Worm (Caenorhabditis elegans) whole organism, late embryonic: ENCODE data around the gene C25E10.4.

Experiments used
- C08G9.2 ChIP-seq: sonication (generic microtip); optimal IDR thresholded peaks from 2 replicates; lab custom pipeline; 2016; ENCODE audit warnings: mild to moderate bottlenecking, missing genetic modification characterization, moderate library complexity, missing compliant biosample characterization
- F13H6.1 ChIP-seq: sonication (generic microtip); optimal IDR thresholded peaks from 2 replicates; lab custom pipeline; 2016; ENCODE audit warnings: missing genetic modification characterization, missing compliant biosample characterization
- K09A11.1 ChIP-seq: sonication (generic microtip); optimal IDR thresholded peaks from 2 replicates; lab custom pipeline; 2017; ENCODE audit warnings: antibody characterized with exemption, mild to moderate bottlenecking, missing genetic modification characterization, missing compliant biosample characterization; ENCODE audit not compliant: insufficient read depth
- T23F11.4 ChIP-seq: fragments of 200-800 bp; sonication (Bioruptor generic); optimal IDR thresholded peaks from 2 replicates; lab custom pipeline; 2018; ENCODE audit warnings: mild to moderate bottlenecking, missing genetic modification characterization, missing compliant biosample characterization
- ahr-1 ChIP-seq: sonication (generic microtip); optimal IDR thresholded peaks from 2 replicates; lab custom pipeline; 2016; ENCODE audit warnings: missing genetic modification characterization, missing compliant biosample characterization
- ceh-18 ChIP-seq: sonication (generic microtip); optimal IDR thresholded peaks from 2 replicates; lab custom pipeline; 2016; ENCODE audit warnings: missing genetic modification characterization, missing compliant biosample characterization
- ceh-2 ChIP-seq: sonication (generic microtip); optimal IDR thresholded peaks from 2 replicates; lab custom pipeline; 2016; ENCODE audit warnings: missing genotype, missing genetic modification characterization, missing compliant biosample characterization
- ceh-22 ChIP-seq: sonication (generic microtip); optimal IDR thresholded peaks from 2 replicates; lab custom pipeline; 2017; ENCODE audit warnings: missing biosample characterization, missing genetic modification characterization
- ceh-24 ChIP-seq: sonication (generic microtip); optimal IDR thresholded peaks from 2 replicates; lab custom pipeline; 2016; ENCODE audit warnings: mild to moderate bottlenecking, missing genetic modification characterization, missing compliant biosample characterization
- ceh-30 ChIP-seq: fragments of 150-350 bp; optimal IDR thresholded peaks from 2 replicates; lab custom pipeline; 2014; ENCODE audit warnings: missing biosample characterization, missing genetic modification characterization
- ceh-31 ChIP-seq: sonication (generic microtip); optimal IDR thresholded peaks from 2 replicates; lab custom pipeline; 2016; ENCODE audit warnings: missing genetic modification characterization, missing compliant biosample characterization
- ceh-34 ChIP-seq: sonication (generic microtip); optimal IDR thresholded peaks from 2 replicates; lab custom pipeline; 2016; ENCODE audit warnings: mild to moderate bottlenecking, missing genetic modification characterization, missing compliant biosample characterization
- ceh-48 ChIP-seq: sonication (generic microtip); optimal IDR thresholded peaks from 2 replicates; lab custom pipeline; 2016; ENCODE audit warnings: missing genetic modification characterization, inconsistent platforms, missing compliant biosample characterization
- ceh-6 ChIP-seq: fragments of 200-800 bp; sonication (Bioruptor generic); optimal IDR thresholded peaks from 2 replicates; lab custom pipeline; 2018; ENCODE audit warnings: mild to moderate bottlenecking, missing genetic modification characterization, missing compliant biosample characterization
- che-1 ChIP-seq: sonication (generic microtip); optimal IDR thresholded peaks from 2 replicates; lab custom pipeline; 2016; ENCODE audit warnings: mild to moderate bottlenecking, missing genetic modification characterization, missing compliant biosample characterization
- fax-1 ChIP-seq: sonication (generic microtip); optimal IDR thresholded peaks from 2 replicates; lab custom pipeline; 2016; ENCODE audit warnings: missing genotype, missing genetic modification characterization, missing compliant biosample characterization
- fkh-6 ChIP-seq: sonication (generic microtip); optimal IDR thresholded peaks from 2 replicates; lab custom pipeline; 2016; ENCODE audit warnings: missing genetic modification characterization, missing compliant biosample characterization
- gmeb-2 ChIP-seq: sonication (generic microtip); optimal IDR thresholded peaks from 2 replicates; lab custom pipeline; 2016; ENCODE audit warnings: missing genetic modification characterization, inconsistent platforms, missing compliant biosample characterization
- hlh-30 ChIP-seq: sonication (generic microtip); optimal IDR thresholded peaks from 2 replicates; lab custom pipeline; 2017; ENCODE audit warnings: antibody characterized with exemption, missing genetic modification characterization, missing compliant biosample characterization; ENCODE audit not compliant: insufficient read depth
- hlh-6 ChIP-seq: sonication (generic microtip); optimal IDR thresholded peaks from 2 replicates; lab custom pipeline; 2016; ENCODE audit warnings: missing genotype, missing genetic modification characterization, missing compliant biosample characterization
- lim-6 ChIP-seq: sonication (generic microtip); optimal IDR thresholded peaks from 2 replicates; lab custom pipeline; 2016; ENCODE audit warnings: missing genetic modification characterization, missing compliant biosample characterization
- lin-11 ChIP-seq: fragments of 200-800 bp; sonication (Bioruptor generic); optimal IDR thresholded peaks from 2 replicates; lab custom pipeline; 2018; ENCODE audit warnings: mild to moderate bottlenecking, missing genetic modification characterization, missing compliant biosample characterization
- madf-2 ChIP-seq: sonication (generic microtip); optimal IDR thresholded peaks from 2 replicates; lab custom pipeline; 2017; ENCODE audit warnings: missing genetic modification characterization, missing compliant biosample characterization
- mec-3 ChIP-seq: sonication (generic microtip); optimal IDR thresholded peaks from 2 replicates; lab custom pipeline; 2016; ENCODE audit warnings: borderline replicate concordance, missing genetic modification characterization, missing compliant biosample characterization
- nfya-1 ChIP-seq: sonication (generic microtip); optimal IDR thresholded peaks from 2 replicates; lab custom pipeline; 2017; ENCODE audit warnings: missing genetic modification characterization, mild to moderate bottlenecking, missing compliant biosample characterization, antibody characterized with exemption, moderate library complexity
- nhr-232 ChIP-seq: sonication (generic microtip); optimal IDR thresholded peaks from 2 replicates; lab custom pipeline; 2016; ENCODE audit warnings: missing genetic modification characterization, missing compliant biosample characterization
- npax-4 ChIP-seq: sonication (generic microtip); optimal IDR thresholded peaks from 2 replicates; lab custom pipeline; 2016; ENCODE audit warnings: missing genetic modification characterization, missing compliant biosample characterization
- odd-2 ChIP-seq: sonication (generic microtip); optimal IDR thresholded peaks from 2 replicates; lab custom pipeline; 2017; ENCODE audit warnings: antibody characterized with exemption, mild to moderate bottlenecking, missing genetic modification characterization, missing compliant biosample characterization
- pha-2 ChIP-seq: sonication (generic microtip); optimal IDR thresholded peaks from 2 replicates; lab custom pipeline; 2017; ENCODE audit warnings: mild to moderate bottlenecking, missing genetic modification characterization, missing compliant biosample characterization
- pqm-1 ChIP-seq: sonication (generic microtip); optimal IDR thresholded peaks from 2 replicates; lab custom pipeline; 2016; ENCODE audit warnings: missing genetic modification characterization, missing compliant biosample characterization
- ref-2 ChIP-seq: sonication (generic microtip); optimal IDR thresholded peaks from 2 replicates; lab custom pipeline; 2016; ENCODE audit warnings: missing genetic modification characterization, missing compliant biosample characterization
- sox-2 ChIP-seq: fragments of 200-800 bp; sonication (Bioruptor generic); IDR thresholded peaks from 2 replicates; pipeline ENCODE4 v1.3.6; 2022; ENCODE audit warnings: missing genetic modification reagents, missing genetic modification characterization, missing compliant biosample characterization
- sox-4 ChIP-seq: sonication (generic microtip); optimal IDR thresholded peaks from 2 replicates; lab custom pipeline; 2017; ENCODE audit warnings: mild to moderate bottlenecking, missing genetic modification characterization, inconsistent platforms, missing compliant biosample characterization
- tbx-7 ChIP-seq: sonication (generic microtip); optimal IDR thresholded peaks from 2 replicates; lab custom pipeline; 2016; ENCODE audit warnings: missing genotype, missing genetic modification characterization, missing compliant biosample characterization
- ttx-3 ChIP-seq: sonication (generic microtip); optimal IDR thresholded peaks from 2 replicates; lab custom pipeline; 2016; ENCODE audit warnings: missing genetic modification reagents, missing genetic modification characterization, missing compliant biosample characterization
- unc-3 ChIP-seq, 2 experiments: fragments of 200-800 bp in 1 of 2; sonication (Bioruptor generic) in 1 of 2; sonication (generic microtip) in 1 of 2; conservative IDR thresholded peaks in 1 of 2; optimal IDR thresholded peaks in 1 of 2; 2 replicates each; pipeline versions ENCODE4 v1.3.6 to Lab custom; 2016 to 2022; ENCODE audit warnings: missing compliant biosample characterization in 2 of 2, missing genetic modification characterization in 2 of 2, missing genetic modification reagents in 1 of 2
- unc-42 ChIP-seq: sonication (generic microtip); optimal IDR thresholded peaks from 2 replicates; lab custom pipeline; 2016; ENCODE audit warnings: missing genotype, missing genetic modification characterization, missing compliant biosample characterization

The C25E10.4 gene

DNA sequence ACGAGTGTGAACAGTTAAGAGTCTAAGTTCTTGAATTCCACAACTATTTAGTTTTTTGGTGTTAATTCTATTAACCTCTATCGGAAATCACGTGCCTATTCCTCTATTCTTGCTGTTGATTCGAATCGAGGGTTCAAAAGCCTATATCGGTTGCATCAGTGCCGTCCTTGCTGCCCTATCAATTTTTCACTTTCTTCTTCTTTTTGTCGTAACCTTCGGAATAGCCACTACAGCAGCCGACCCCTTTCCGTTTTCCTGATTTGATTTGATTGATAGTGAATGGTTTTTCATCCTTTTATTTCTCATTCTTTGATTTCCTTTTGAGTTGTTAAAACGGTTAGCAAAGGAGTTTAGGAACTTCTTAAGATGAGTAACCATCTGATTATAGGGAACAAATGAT, 39.1 kb upstream of the C25E10.4 start:
- TF ChIP-seq madf-2 (tag; lab: Kevin White, UChicago) (no peak), fkh-6 (no peak), pqm-1 (tag; lab: Kevin White, UChicago) (no peak), hlh-30 (no peak), lim-6 (tag; lab: Kevin White, UChicago) (no peak), nfya-1 (tag; lab: Kevin White, UChicago) (no peak), sox-2 (GFP tag; lab: Robert Waterston, UW) (no peak), ceh-48 (no peak), K09A11.1 (no peak), F13H6.1 (no peak)

DNA sequence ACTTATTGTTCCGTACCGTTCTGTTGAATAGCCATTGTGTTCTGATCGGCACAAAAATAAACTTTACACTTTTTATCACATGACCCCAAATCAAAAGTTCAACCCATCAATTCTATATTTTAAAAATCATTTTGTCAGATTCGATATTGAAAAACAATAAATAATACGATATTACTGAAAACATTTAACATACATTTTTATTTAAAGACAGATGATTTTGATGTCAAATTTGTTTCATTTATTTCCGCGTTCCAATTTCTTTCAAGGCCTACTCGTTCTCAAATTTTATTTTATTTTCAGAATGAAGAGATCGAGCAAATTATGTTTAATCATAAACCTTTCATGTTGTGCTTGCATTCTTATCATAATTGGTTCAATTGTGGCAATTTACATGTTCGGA, 38.6 kb upstream of the C25E10.4 start, which contains the start of gene F59E11.5:
Gene F59E11.5, plus strand, starts transcription at position 301 of the 400 bp plus-strand sequence.
- TF ChIP-seq ceh-24 (tag; lab: Kevin White, UChicago) (no peak), npax-4 (no peak), C08G9.2 (tag; lab: Kevin White, UChicago) (no peak), T23F11.4 (no peak), ceh-31 (tag; lab: Kevin White, UChicago) (no peak), ceh-18 (no peak), ceh-34 (tag; lab: Kevin White, UChicago) (no peak), unc-42 (tag; lab: Kevin White, UChicago) (no peak), mec-3 (tag; lab: Kevin White, UChicago) (no peak), ahr-1 (tag; lab: Kevin White, UChicago) (no peak), odd-2 (no peak), lim-6 (tag; lab: Kevin White, UChicago) (no peak), ceh-6 (GFP tag; lab: Kevin White, UChicago) (no peak), ceh-2 (tag; lab: Kevin White, UChicago) (no peak), ceh-30 (tag; lab: Kevin White, UChicago) (no peak)

ce11 chrV:9001175-9001574, 32.2 kb upstream of the C25E10.4 start, which contains the start of gene F59E11.2:
Gene F59E11.2 (plus strand): TSS chrV:9001475.
- TF ChIP-seq T23F11.4 (no peak), fax-1 (tag; lab: Kevin White, UChicago) (no peak), nhr-232 (tag; lab: Kevin White, UChicago) (no peak)

- no peak for TF ChIP-seq hlh-30
- no peak for TF ChIP-seq fkh-6
- no peak for TF ChIP-seq sox-4 (tag; lab: Kevin White, UChicago)
- no peak for TF ChIP-seq ceh-22
- no peak for TF ChIP-seq che-1
- TF ChIP-seq tbx-7, result no peak
- no peak for TF ChIP-seq ttx-3 (tag; lab: Kevin White, UChicago)
- TF ChIP-seq gmeb-2 (tag; lab: Kevin White, UChicago), result no peak
- no peak for TF ChIP-seq lin-11
- no peak for TF ChIP-seq hlh-6 (tag; lab: Kevin White, UChicago)
- TF ChIP-seq ceh-31 (tag; lab: Kevin White, UChicago), result no peak
- TF ChIP-seq unc-42 (tag; lab: Kevin White, UChicago), result no peak
- TF ChIP-seq, all 69 proteins: peak for 0
Measured at ce11 chrV:9003291-9003690, 30.1 kb upstream of the C25E10.4 start, which contains the start of gene srx-1. Gene srx-1 (plus strand): TSS chrV:9003672.

ce11 chrV:9005243-9005642, 28.1 kb upstream of the C25E10.4 start, which contains the start of gene srx-3:
Gene srx-3 (plus strand): TSS chrV:9005543.
- TF ChIP-seq unc-3 (GFP tag; conservative IDR thresholded peaks at IDR 0.05; lab: Robert Waterston, UW) (no peak), unc-3 (tag; optimal IDR thresholded peaks at IDR 0.05; lab: Kevin White, UChicago) (no peak), fkh-6 (no peak), nhr-232 (tag; lab: Kevin White, UChicago) (no peak), sox-2 (GFP tag; lab: Robert Waterston, UW) (no peak), ref-2 (no peak), pha-2 (tag; lab: Kevin White, UChicago) (no peak), ceh-18 (no peak)
- TF ChIP-seq, all 69 proteins: peak for 0
